Fruit fly (Drosophila melanogaster) whole organism, prepupa: ENCODE data around the gene CG42464.

ENCODE experiments used
- CG16779 ChIP-seq: fragments of 200-800 bp; sonication (Bioruptor generic); optimal IDR thresholded peaks from 3 replicates; lab custom pipeline; 2017; ENCODE audit warnings: missing biosample characterization, mild to moderate bottlenecking, missing genetic modification characterization
- CG3919 ChIP-seq: fragments of 200-800 bp; sonication (Bioruptor generic); optimal IDR thresholded peaks from 3 replicates; lab custom pipeline; 2016; ENCODE audit warnings: missing biosample characterization, missing genetic modification characterization
- CG4318 ChIP-seq: fragments of 200-800 bp; sonication (Bioruptor generic); optimal IDR thresholded peaks from 3 replicates; lab custom pipeline; 2017; ENCODE audit warnings: missing biosample characterization, mild to moderate bottlenecking, missing genetic modification characterization
- CG6276 ChIP-seq: fragments of 200-800 bp; sonication (Bioruptor generic); optimal IDR thresholded peaks from 2 replicates; lab custom pipeline; 2017; ENCODE audit warnings: missing biosample characterization, mild to moderate bottlenecking, missing genetic modification characterization
- CG7368 ChIP-seq: fragments of 200-800 bp; sonication (Bioruptor generic); optimal IDR thresholded peaks from 3 replicates; lab custom pipeline; 2016; ENCODE audit warnings: missing biosample characterization, missing genetic modification characterization
- Eip75B ChIP-seq: fragments of 200-800 bp; sonication (Bioruptor generic); optimal IDR thresholded peaks from 3 replicates; lab custom pipeline; 2016; ENCODE audit warnings: missing biosample characterization, missing genetic modification characterization
- Ets96B ChIP-seq: fragments of 200-800 bp; optimal IDR thresholded peaks from 2 replicates; lab custom pipeline; 2019; ENCODE audit warnings: missing biosample characterization, mild to moderate bottlenecking, missing genetic modification characterization, moderate library complexity
- Gug ChIP-seq: fragments of 200-800 bp; sonication (Bioruptor generic); IDR thresholded peaks from 2 replicates; pipeline ENCODE4 v1.3.6; 2022; ENCODE audit warnings: missing biosample characterization, missing genetic modification characterization
- Hr39 ChIP-seq: fragments of 200-800 bp; sonication (Bioruptor generic); optimal IDR thresholded peaks from 2 replicates; lab custom pipeline; 2016; ENCODE audit warnings: missing biosample characterization, missing genetic modification characterization
- Lpt ChIP-seq: fragments of 200-800 bp; sonication (Bioruptor generic); optimal IDR thresholded peaks from 3 replicates; lab custom pipeline; 2016; ENCODE audit warnings: missing biosample characterization, missing genetic modification characterization
- fd85E ChIP-seq: fragments of 200-800 bp; sonication (Bioruptor generic); optimal IDR thresholded peaks from 3 replicates; lab custom pipeline; 2016; ENCODE audit warnings: missing biosample characterization, missing genetic modification characterization

DNA sequence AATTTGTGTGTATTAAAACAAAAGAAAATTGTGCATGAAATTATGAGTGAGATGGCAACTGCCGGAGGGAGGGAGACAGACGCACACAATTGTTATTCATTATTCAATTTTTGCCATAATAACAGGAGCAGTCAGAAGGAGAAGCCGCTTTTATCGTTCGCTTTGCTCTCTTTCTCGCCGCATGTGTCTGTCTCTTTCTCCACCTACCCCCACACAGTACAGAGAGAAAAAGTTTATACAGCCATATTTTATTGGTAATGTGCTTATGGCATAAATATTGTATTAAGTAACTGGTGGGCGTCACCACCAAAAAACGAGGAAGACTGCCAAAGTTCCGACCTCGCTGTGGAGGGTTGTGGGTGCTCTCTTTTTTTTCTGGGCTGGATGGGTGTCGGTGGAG is 16.8 kb upstream of the CG42464 start:
- TF ChIP-seq CG4318 (GFP tag; lab: Kevin White, UChicago), result no peak
- no peak for TF ChIP-seq fd85E (GFP tag; lab: Kevin White, UChicago)
- no peak for TF ChIP-seq Hr39 (GFP tag; lab: Kevin White, UChicago)
- TF ChIP-seq Eip75B, result no peak
- no peak for TF ChIP-seq CG7368 (GFP tag; lab: Kevin White, UChicago)
- no peak for TF ChIP-seq Gug (GFP tag; lab: Robert Waterston, UW)
- no peak for TF ChIP-seq CG6276 (GFP tag; lab: Kevin White, UChicago)
- TF ChIP-seq CG3919, result no peak
- no peak for TF ChIP-seq Lpt
- TF ChIP-seq Ets96B (tag; lab: Kevin White, UChicago), result no peak
- TF ChIP-seq CG16779 (tag; lab: Kevin White, UChicago), result no peak
